Fruit fly (Drosophila melanogaster): ENCODE measurements around the gene CG3558.

Gene CG3558

DNA sequence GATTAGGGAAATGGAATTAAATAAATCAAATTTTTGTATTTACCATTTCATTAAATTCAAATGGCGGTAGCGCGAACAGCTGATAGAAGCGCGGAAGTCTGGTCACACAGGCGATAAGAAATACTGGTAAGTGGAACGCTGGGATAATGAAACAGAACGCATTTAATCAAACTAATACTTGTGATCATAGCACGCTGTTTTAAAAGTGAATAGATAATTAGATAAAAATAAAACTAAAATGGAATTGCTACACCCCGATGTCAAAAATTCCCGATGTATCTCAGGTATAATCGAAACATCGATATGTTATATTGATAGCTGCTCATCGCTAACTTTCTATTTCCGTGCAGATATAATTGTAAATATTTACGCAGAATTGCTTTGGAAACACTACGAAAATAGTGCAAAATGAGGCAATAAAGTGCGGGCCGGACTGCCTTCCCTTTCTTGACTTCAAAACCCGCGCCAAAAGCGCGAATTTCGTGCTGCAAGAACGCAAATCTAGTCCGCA lies at the start of gene CG3558, which contains the start of gene okr:
Gene CG3558, plus strand, starts transcription at position 207 of the 511 bp plus-strand sequence.
Gene okr, minus strand, starts transcription at position 96 of the 511 bp plus-strand sequence.
- TF ChIP-seq h (optimal IDR thresholded peaks at IDR 0.05), result no peak
- TF ChIP-seq insv (optimal IDR thresholded peaks at IDR 0.05), result no peak
- TF ChIP-seq ttk (optimal IDR thresholded peaks at IDR 0.05), result no peak
- TF ChIP-seq Sin3A (optimal IDR thresholded peaks at IDR 0.05), result no peak
- TF ChIP-seq psq (optimal IDR thresholded peaks at IDR 0.05), result no peak
- no peak for TF ChIP-seq Myc (optimal IDR thresholded peaks at IDR 0.05)

DNA sequence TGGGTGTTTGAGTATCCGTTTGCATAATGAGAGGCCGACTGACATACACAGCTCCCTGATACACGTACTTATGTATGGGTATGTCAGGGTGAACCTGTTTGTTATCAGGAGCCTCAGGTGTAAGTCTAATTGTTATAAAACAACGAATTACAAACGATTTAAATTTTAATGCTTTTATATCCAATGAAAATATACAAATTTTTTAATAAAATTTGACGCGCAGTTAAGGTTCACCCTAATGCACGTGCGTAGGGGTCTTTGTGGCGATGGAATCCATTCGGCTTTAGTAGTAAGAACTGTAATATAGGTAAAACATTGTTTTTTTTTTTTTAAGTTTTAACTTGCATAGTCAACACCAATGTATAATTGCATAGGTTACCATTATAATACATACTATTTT lies 48.2 kb upstream of the CG3558 start:
- TF ChIP-seq psq (optimal IDR thresholded peaks at IDR 0.05) (no peak), ttk (optimal IDR thresholded peaks at IDR 0.05) (no peak), insv (optimal IDR thresholded peaks at IDR 0.05) (no peak), Myc (optimal IDR thresholded peaks at IDR 0.05) (no peak)

DNA sequence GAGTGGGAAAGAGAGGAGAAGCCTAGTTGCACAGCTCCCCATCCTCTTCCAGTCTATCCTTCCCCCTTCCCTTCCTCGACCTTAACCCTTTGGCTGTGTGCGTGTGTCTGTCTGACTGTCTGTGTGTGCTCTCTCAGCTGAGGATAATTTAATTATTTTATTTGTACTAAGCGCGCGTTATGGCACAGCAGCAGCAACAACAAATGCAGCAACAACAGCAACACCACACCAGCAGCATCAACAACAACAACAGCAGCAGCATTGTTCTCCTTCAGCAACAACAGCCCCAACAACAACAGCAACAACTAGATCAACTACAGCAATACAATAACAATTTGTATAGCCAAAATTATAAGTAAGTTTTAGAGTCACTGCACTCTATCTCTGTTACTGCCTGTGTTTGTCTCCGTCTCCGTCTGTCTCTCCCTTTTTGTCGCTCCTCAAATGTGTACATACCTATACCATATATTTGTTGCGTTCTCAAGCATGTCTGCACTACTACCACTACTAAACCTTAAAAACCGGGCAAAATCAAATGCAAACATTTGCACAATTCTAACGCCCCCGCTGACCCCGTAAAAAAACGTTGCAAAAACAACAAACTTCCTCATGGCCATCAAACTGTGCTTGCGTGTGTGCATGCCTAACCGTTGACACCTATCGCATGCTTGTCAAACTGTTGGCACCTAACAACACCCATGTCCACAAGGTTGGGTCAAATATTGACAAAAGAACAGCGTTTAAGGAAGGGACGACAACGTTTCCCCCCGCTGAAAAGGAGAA lies 47.0 kb upstream of the CG3558 start:
- no peak for TF ChIP-seq Sin3A (optimal IDR thresholded peaks at IDR 0.05)
- TF ChIP-seq insv (optimal IDR thresholded peaks at IDR 0.05), result no peak
- TF ChIP-seq psq (optimal IDR thresholded peaks at IDR 0.05), result no peak
- TF ChIP-seq ttk (optimal IDR thresholded peaks at IDR 0.05), result no peak
- TF ChIP-seq Myc (optimal IDR thresholded peaks at IDR 0.05), result no peak
- TF ChIP-seq h (optimal IDR thresholded peaks at IDR 0.05), result no peak

DNA sequence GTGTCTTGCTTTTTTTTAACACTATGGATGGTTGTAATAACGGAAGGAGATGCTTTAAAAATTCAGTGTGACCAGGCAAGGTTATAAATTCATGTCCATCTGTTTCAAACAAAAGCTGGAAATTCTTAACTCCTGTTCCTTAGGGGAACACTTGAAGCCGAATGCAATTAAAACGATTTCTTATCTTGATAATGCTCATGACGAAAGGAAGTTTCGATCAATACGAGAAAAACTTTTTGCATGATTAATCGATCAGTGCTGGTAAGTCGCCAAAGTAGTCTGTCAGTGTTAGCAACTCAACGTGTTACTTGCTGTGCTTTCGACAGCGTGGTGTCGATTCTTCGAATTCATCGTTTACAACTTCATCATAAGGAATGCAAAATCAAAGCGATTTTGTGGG lies 38.2 kb upstream of the CG3558 start, which contains the start of gene Rbp9:
Gene Rbp9, plus strand, starts transcription at position 291 of the 400 bp plus-strand sequence.
- TF ChIP-seq psq (optimal IDR thresholded peaks at IDR 0.05), result no peak
- TF ChIP-seq insv (optimal IDR thresholded peaks at IDR 0.05), result no peak
- TF ChIP-seq h (optimal IDR thresholded peaks at IDR 0.05), result no peak
- TF ChIP-seq Sin3A (optimal IDR thresholded peaks at IDR 0.05), result no peak
- no peak for TF ChIP-seq Myc (optimal IDR thresholded peaks at IDR 0.05)
- no peak for TF ChIP-seq ttk (optimal IDR thresholded peaks at IDR 0.05)

DNA sequence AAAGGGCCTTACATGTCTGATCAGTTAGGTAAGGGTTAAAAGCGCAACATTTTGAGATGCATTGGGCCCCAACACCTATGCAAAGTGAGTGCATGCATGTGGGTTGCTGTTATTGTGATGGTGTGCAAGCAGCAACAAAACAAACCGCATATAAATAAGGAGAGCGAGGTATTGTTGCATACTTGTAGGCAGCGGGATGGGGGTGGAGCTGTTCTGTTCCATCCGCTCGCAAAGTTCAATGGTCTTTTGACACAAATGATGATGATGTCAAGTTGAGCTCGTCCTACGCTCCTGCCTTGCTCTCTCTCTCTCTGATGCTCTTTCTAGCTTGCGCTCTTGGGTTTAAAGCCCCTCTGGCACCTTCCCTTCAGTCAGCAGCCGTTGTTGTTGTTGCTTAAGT lies 37.0 kb upstream of the CG3558 start:
- no peak for TF ChIP-seq psq (optimal IDR thresholded peaks at IDR 0.05)
- no peak for TF ChIP-seq ttk (optimal IDR thresholded peaks at IDR 0.05)
- no peak for TF ChIP-seq insv (optimal IDR thresholded peaks at IDR 0.05)
- no peak for TF ChIP-seq Sin3A (optimal IDR thresholded peaks at IDR 0.05)
- TF ChIP-seq Myc (optimal IDR thresholded peaks at IDR 0.05), result no peak
- TF ChIP-seq h (optimal IDR thresholded peaks at IDR 0.05), result no peak

DNA sequence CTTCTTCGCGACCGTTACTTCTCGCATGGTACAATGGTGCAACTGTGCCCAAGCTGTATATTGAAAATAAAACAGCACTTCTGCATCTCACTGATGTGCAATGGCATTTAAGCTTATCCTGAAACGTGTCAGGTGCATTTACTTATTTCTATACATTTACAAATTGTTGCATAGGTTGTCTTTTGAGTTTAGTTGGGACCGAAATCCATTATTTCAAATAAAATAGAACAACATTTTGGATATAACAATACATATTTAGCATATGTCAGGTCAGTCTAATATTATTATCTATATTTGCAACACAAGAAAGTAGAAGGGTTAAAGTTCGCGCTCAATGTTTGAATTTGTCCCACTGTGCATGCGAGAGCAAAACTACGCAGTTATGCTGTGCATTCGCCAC lies 36.3 kb upstream of the CG3558 start:
- TF ChIP-seq Sin3A (optimal IDR thresholded peaks at IDR 0.05) (no peak), Myc (optimal IDR thresholded peaks at IDR 0.05) (no peak), ttk (optimal IDR thresholded peaks at IDR 0.05) (no peak), insv (optimal IDR thresholded peaks at IDR 0.05) (no peak), h (optimal IDR thresholded peaks at IDR 0.05) (no peak), psq (optimal IDR thresholded peaks at IDR 0.05) (no peak)

DNA sequence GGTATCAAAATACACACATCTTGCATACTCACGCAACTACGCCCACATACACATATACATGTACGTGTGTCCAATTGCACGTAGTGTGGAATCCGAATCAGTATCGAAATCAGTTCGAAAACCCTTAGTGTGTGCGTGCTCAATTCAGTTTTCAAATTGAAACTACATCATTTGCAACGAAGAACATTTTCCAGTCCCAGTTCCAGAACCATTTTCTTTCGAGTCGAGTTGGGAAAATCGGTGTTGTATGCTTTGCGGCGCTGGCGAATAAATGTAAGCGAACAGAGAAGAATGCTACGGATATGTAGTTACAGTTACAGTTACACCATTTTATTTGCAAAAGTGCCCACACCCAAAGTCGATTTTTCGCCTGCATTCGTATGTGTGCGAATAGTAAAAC lies 35.7 kb upstream of the CG3558 start:
- no peak for TF ChIP-seq Sin3A (optimal IDR thresholded peaks at IDR 0.05)
- TF ChIP-seq Myc (optimal IDR thresholded peaks at IDR 0.05), result no peak
- no peak for TF ChIP-seq psq (optimal IDR thresholded peaks at IDR 0.05)
- no peak for TF ChIP-seq ttk (optimal IDR thresholded peaks at IDR 0.05)
- no peak for TF ChIP-seq h (optimal IDR thresholded peaks at IDR 0.05)
- no peak for TF ChIP-seq insv (optimal IDR thresholded peaks at IDR 0.05)

DNA sequence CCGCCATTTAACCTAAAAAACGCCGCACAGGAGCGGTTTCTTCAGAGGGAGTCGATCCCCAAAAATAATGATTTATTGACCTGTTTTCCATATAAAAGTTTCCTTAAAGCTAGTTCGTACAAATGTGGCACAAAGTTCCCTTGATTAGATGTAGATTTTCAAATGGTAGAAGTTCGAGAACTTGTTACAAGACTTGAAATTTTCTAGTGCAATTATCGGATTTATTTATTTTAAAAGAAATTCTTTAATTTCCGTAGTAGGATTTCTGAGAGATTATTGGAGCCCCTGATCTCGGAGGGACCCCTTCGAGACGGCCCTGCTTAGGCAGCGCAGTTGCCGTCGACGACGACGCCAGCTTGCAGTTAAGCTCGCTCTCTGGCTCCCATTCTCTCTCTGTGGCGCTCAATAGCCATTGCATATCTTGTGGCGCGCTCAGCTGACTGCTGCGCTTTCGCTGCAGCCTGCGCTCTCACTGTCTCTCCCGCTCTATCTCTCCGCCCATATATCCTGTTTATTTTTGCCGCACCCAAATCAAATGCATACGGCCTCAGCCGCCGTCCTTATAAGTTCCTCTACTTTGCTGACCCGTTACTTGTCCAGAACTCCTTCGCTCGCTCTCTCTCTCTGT lies 35.0 kb upstream of the CG3558 start:
- TF ChIP-seq Myc (optimal IDR thresholded peaks at IDR 0.05), result no peak
- no peak for TF ChIP-seq insv (optimal IDR thresholded peaks at IDR 0.05)
- no peak for TF ChIP-seq h (optimal IDR thresholded peaks at IDR 0.05)
- TF ChIP-seq Sin3A (optimal IDR thresholded peaks at IDR 0.05), result no peak
- no peak for TF ChIP-seq psq (optimal IDR thresholded peaks at IDR 0.05)
- no peak for TF ChIP-seq ttk (optimal IDR thresholded peaks at IDR 0.05)

DNA sequence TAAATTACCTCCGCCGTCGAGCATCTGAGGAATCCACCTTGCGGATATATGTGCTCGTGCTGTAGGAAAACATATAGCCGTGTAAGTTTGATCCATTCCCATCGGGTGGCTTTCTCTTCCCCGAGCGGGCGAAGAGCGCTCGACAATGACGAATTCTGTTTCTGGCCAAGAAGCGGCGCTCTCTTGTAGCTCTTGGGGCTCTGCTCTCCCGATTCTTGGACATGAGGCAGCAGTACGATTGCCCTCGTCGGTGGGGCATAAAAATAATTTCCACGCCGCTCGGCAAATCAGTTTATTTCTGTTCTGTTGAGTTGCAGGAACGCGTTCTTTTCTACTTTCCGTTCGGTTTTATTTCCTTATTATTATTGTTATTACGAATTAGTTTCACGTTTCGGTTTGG lies 33.8 kb upstream of the CG3558 start:
- TF ChIP-seq h (optimal IDR thresholded peaks at IDR 0.05) (no peak), Myc (optimal IDR thresholded peaks at IDR 0.05) (no peak), ttk (optimal IDR thresholded peaks at IDR 0.05) (no peak), psq (optimal IDR thresholded peaks at IDR 0.05) (no peak), Sin3A (optimal IDR thresholded peaks at IDR 0.05) (no peak), insv (optimal IDR thresholded peaks at IDR 0.05) (no peak)

DNA sequence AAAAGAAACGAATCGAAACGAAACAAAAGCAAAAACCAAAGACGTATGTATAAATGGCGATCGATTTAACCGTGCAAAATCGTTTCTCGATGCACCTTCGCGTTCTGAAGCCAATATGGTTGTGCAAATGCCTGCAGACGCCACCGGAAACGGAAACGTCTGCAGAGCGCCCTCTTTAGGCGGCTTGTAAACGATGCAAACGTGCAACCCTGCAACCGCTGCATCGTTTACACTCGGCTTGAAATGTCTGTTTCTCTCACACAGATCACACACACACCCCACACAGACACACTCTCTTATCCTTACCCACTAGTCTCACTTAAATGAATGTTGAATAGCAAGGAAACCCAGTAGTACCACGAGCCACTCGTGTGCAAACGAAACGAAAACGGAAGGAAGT lies 25.8 kb upstream of the CG3558 start:
- TF ChIP-seq psq (optimal IDR thresholded peaks at IDR 0.05) (no peak), Sin3A (optimal IDR thresholded peaks at IDR 0.05) (no peak), Myc (optimal IDR thresholded peaks at IDR 0.05) (no peak), ttk (optimal IDR thresholded peaks at IDR 0.05) (no peak), h (optimal IDR thresholded peaks at IDR 0.05) (no peak), insv (optimal IDR thresholded peaks at IDR 0.05) (no peak)

DNA sequence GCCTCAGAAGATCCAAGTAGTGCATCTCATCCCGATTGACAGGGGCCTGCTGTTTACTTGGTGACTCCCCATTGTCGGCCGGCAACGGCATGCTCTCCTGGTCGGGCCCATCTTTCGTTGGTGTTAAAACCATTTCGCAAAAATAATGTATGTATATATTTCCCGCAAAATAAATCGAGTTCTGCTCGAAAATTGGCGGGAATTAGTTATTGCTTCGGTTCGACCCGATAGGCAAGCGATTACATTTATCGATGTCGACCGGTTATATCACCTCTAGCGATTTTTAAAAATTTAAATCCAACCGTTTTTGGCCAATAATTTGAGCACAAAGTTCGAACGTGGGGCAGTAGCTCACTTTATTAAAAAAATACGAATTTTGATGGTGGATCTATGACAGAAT lies 23.2 kb upstream of the CG3558 start, which contains the start of gene Ts:
Gene Ts, minus strand, starts transcription at position 201 of the 400 bp plus-strand sequence.
- no peak for TF ChIP-seq insv (optimal IDR thresholded peaks at IDR 0.05)
- no peak for TF ChIP-seq Myc (optimal IDR thresholded peaks at IDR 0.05)
- TF ChIP-seq h (optimal IDR thresholded peaks at IDR 0.05), result no peak
- TF ChIP-seq psq (optimal IDR thresholded peaks at IDR 0.05), result no peak
- no peak for TF ChIP-seq Sin3A (optimal IDR thresholded peaks at IDR 0.05)
- TF ChIP-seq ttk (optimal IDR thresholded peaks at IDR 0.05), result no peak

DNA sequence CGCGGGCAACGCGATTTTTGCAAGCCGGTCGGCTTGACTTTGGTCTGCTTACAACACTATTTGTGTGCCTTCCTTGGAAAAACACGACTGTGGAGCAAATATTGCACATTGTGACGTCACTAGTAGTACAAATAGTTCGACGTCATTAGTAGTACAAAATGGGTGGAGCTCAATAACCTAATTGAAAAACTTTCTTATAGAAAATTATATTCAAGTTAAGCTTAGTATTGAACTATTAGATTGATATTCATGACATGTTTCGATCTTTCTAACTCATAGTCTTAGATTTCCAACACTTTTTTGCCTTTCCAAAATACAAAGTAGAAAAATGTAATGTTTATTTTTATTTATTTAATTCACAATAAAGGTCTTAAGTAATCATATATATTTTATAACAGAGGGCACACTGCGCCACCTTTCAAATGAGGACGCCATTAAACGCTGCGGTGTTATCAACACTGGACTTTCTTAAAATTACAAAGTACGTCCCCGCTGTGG lies 20.2 kb upstream of the CG3558 start, which contains the start of the genes Rrp1 and gammaTub23C:
Gene Rrp1, minus strand, starts transcription at position 70 of the 498 bp plus-strand sequence.
Gene gammaTub23C, plus strand, starts transcription at position 453 of the 498 bp plus-strand sequence.
- TF ChIP-seq psq (optimal IDR thresholded peaks at IDR 0.05) (no peak), ttk (optimal IDR thresholded peaks at IDR 0.05) (no peak), h (optimal IDR thresholded peaks at IDR 0.05) (no peak), insv (optimal IDR thresholded peaks at IDR 0.05) (no peak), Myc (optimal IDR thresholded peaks at IDR 0.05) (no peak), Sin3A (optimal IDR thresholded peaks at IDR 0.05) (no peak)

Data from Kc167 (cell line).